Worm (Caenorhabditis elegans): ENCODE measurements around the gene R03G8.3.

DNA sequence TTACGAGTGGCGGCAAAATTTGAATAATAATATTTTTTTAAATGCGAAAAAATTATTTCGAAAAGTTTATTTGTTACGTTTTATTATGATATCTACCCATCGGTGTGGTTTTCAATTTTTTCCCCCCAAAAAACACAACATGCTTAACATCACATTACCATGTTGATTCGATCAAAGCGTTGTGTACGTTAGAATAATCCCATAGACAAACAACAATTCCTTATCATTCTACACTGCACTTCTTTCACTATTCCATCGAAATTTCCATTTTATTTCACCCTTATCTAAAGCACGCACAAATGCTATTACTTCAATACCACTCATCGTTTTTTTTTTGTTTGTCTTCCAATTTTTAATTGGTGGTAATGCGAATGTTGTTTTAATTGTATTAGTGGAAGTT is 30.8 kb upstream of the R03G8.3 start:
- no peak for TF ChIP-seq blmp-1 (tag; optimal IDR thresholded peaks at IDR 0.05; ENCODE audit: insufficient read depth)
- no peak for TF ChIP-seq unc-62 (GFP tag; optimal IDR thresholded peaks at IDR 0.05)
